Fruit fly (Drosophila melanogaster): ENCODE data around the gene CG14949.

Gene CG14949

DNA sequence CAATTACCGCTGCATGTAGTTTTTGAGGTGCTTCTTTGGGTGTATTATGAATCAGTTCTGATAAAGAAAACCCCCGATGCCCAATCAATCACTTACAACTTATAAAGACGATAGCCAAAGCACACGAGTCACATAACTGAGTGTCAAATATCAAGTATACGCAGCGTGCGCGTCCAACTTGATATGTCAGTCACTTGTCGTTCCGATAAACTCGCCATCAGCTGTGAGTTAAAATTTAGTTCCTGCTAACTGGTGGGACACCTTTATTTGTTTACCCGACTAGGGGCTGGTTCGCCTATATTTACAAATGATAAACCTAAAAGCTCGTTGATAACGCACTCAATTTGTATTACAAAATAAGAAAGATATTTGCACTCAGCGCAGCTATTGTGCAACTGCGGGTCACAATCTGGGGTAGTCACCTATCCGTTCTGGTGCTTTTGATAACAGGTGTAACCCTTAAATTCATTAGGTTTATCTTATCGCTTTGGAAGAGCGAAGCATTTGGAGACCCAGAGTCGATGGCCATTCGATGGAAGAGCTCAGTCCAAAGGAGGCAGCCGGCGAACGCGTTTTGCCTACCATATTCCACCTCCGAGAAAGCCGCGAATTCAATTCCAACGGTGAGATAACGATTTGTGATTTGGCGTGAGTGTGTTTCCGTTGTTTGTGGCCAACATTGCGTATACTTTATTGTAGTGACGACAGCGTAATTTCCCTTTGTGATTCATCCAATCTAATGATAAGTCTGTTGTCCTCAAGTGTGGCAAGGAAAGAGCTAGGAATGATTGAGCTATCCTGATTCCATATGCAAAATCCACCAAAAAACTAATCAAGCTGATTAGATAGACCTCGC, 4.5 kb upstream of the CG14949 start, which contains the start of gene CG1246 (continued):
- TF ChIP-seq CG12071 (GFP tag; optimal IDR thresholded peaks at IDR 0.05) (peak; percentile 6), dm (GFP tag; optimal IDR thresholded peaks at IDR 0.05) (no peak), trem (tag; optimal IDR thresholded peaks at IDR 0.05) (no peak), CG7372 (GFP tag; IDR thresholded peaks at IDR 0.05) (0 out of 2 replicates have a peak, but pooled peaks have one; percentile 30), ro (GFP tag; IDR thresholded peaks at IDR 0.05) (no peak), CG15601 (tag; optimal IDR thresholded peaks at IDR 0.05) (peak; percentile 25), MTF-1 (GFP tag; optimal IDR thresholded peaks at IDR 0.05; ENCODE audit: borderline replicate concordance) (no peak), Eip74EF (GFP tag; optimal IDR thresholded peaks at IDR 0.05) (peak in 1 of 2 experiments; percentile 9), cwo (GFP tag; optimal IDR thresholded peaks at IDR 0.05) (peak; percentile 13), CG6654 (GFP tag; optimal IDR thresholded peaks at IDR 0.05) (no peak), grn (GFP tag; optimal IDR thresholded peaks at IDR 0.05) (peak; percentile 66), Ssrp (tag; optimal IDR thresholded peaks at IDR 0.05) (no peak), chinmo (GFP tag; IDR thresholded peaks at IDR 0.05; ENCODE audit: partially characterized antibody) (peak; percentile 75; the same call in 1 of the 4 replicates), CG2120 (GFP tag; optimal IDR thresholded peaks at IDR 0.05) (no peak), CG17385 (GFP tag; optimal IDR thresholded peaks at IDR 0.05) (peak; percentile 5), CG7745 (tag; optimal IDR thresholded peaks at IDR 0.05) (no peak), Mad (GFP tag; optimal IDR thresholded peaks at IDR 0.05) (no peak), GATAe (GFP tag; conservative IDR thresholded peaks at IDR 0.05) (0 out of 2 replicates have a peak, but pooled peaks have one; percentile 44), CG6689 (GFP tag; IDR thresholded peaks at IDR 0.05) (0 out of 2 replicates have a peak, but pooled peaks have one; percentile 5), CG14667 (GFP tag; IDR thresholded peaks at IDR 0.05) (no peak), mld (GFP tag; IDR thresholded peaks at IDR 0.05; ENCODE audit: partially characterized antibody) (no peak), CG4730 (GFP tag; IDR thresholded peaks at IDR 0.05) (no peak), NFAT (GFP tag; IDR thresholded peaks at IDR 0.05) (no peak), CG3281 (GFP tag; optimal IDR thresholded peaks at IDR 0.05) (peak; percentile 9), zen2 (GFP tag; IDR thresholded peaks at IDR 0.05; ENCODE audit: partially characterized antibody) (0 out of 3 replicates have a peak, but pooled peaks have one; percentile 12), CG18011 (GFP tag; optimal IDR thresholded peaks at IDR 0.05) (peak; percentile 18), oc (tag; optimal IDR thresholded peaks at IDR 0.05) (no peak), bcd (GFP tag; optimal IDR thresholded peaks at IDR 0.05) (no peak), CG2116 (GFP tag; optimal IDR thresholded peaks at IDR 0.05) (no peak), sisA (GFP tag; IDR thresholded peaks at IDR 0.05) (no peak), sd (tag; optimal IDR thresholded peaks at IDR 0.05) (peak; percentile 61), Dp (GFP tag; optimal IDR thresholded peaks at IDR 0.05) (no peak), CG14710 (tag; optimal IDR thresholded peaks at IDR 0.05) (no peak), hkb (optimal IDR thresholded peaks at IDR 0.05) (no peak), hkb (GFP tag; IDR thresholded peaks at IDR 0.05) (peak; percentile 35; the same call in 1 of the 2 replicates), ATbp (GFP tag; optimal IDR thresholded peaks at IDR 0.05) (peak; percentile 51), caup (GFP tag; optimal IDR thresholded peaks at IDR 0.05; ENCODE audit: severe bottlenecking) (peak; percentile 29)

DNA sequence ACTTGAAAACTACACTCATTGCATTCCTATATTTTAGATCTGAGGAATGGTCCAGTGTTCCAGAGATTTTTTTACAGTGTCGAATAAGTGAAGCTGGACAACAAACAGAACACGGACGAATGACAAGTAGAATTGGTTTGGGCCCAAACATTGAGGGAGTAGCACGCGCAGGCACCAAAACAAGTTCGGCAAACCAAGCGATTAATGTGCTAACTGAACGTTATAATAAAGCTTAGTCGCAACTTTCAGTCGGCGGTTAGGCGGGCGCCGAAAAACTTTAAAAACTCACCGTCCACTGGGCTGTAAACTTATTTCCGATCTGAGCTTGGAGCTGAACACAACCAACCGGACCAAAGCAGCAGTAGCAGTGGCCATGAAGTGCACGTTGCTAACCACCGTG, 1.8 kb upstream of the CG14949 start, which contains the start of gene CG1143:
Gene CG1143 (plus strand): TSS at position 301 of the 400 bp plus-strand sequence.
- TF ChIP-seq dan (GFP tag; IDR thresholded peaks at IDR 0.05) (no peak), CG10959 (GFP tag; IDR thresholded peaks at IDR 0.05) (no peak), gcm2 (GFP tag; optimal IDR thresholded peaks at IDR 0.05) (no peak), kay (GFP tag; optimal IDR thresholded peaks at IDR 0.05) (no peak), CG10321 (GFP tag; IDR thresholded peaks at IDR 0.05) (no peak), crc (GFP tag; optimal IDR thresholded peaks at IDR 0.05) (no peak), CG17328 (GFP tag; IDR thresholded peaks at IDR 0.05) (no peak)
